Fruit fly (Drosophila melanogaster) Kc167 (cell line): Measurements from ENCODE around the gene CG2865.

Experiments used
- Myc ChIP-seq: fragments of >200 bp; optimal IDR thresholded peaks from 2 replicates; lab custom pipeline; 2017; ENCODE audit warnings: missing external identifiers
- Sin3A ChIP-seq: fragments of >200 bp; optimal IDR thresholded peaks from 2 replicates; lab custom pipeline; 2018; ENCODE audit warnings: missing external identifiers
- h ChIP-seq: fragments of >200 bp; optimal IDR thresholded peaks from 3 replicates; lab custom pipeline; 2018; ENCODE audit warnings: missing external identifiers
- insv ChIP-seq: fragments of >200 bp; optimal IDR thresholded peaks from 3 replicates; lab custom pipeline; 2018; ENCODE audit warnings: missing external identifiers
- psq ChIP-seq: fragments of >200 bp; optimal IDR thresholded peaks from 2 replicates; lab custom pipeline; 2017; ENCODE audit warnings: missing external identifiers
- ttk ChIP-seq: sonication (Bioruptor generic); optimal IDR thresholded peaks from 2 replicates; lab custom pipeline; 2017; ENCODE audit warnings: missing external identifiers

The CG2865 gene

DNA sequence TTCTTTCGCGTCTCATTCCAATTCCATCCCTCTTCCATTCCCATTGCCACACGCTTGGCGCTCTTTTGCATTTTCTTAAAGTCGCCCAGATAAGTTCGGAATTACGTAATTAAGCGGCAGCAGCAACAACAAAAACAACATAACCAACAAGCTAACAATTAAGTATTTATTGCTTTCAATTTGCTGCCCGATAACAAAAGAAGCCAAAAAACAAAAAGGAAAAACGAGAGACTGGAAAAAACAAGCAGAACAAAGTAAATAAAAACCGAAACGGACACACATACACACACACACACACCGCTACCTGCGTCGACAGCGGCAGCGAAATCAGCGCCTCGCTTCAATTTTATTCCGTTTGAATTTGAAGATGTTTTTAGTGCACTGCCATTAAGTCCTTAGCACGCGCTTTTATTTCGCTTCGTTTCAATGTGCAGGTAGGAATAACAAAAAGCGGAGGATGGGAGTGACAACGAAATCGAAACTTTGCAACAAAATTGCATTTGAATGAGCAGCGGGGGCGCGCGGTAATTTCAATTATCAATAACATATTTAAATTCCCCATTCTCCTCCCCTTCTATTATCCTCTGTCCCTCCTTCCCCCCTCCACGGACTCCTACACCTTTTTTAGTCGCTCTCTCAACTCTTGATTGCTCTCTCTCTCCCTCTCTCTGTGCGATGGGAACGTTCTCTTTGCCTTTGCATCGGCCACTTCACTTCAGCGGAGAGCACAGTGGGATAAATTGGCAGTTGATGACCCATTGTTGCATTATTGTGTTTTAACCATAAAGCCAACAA lies 2.4 kb upstream of the CG2865 start, which contains the start of gene Raf:
TSS of gene Raf (plus strand) at position 32 of the 795 bp plus-strand sequence.
- TF ChIP-seq psq (no peak), Myc (lab: Kevin White, UChicago) (no peak), insv (lab: Kevin White, UChicago) (no peak), Sin3A (lab: Kevin White, UChicago) (no peak), h (no peak), ttk (no peak)

DNA sequence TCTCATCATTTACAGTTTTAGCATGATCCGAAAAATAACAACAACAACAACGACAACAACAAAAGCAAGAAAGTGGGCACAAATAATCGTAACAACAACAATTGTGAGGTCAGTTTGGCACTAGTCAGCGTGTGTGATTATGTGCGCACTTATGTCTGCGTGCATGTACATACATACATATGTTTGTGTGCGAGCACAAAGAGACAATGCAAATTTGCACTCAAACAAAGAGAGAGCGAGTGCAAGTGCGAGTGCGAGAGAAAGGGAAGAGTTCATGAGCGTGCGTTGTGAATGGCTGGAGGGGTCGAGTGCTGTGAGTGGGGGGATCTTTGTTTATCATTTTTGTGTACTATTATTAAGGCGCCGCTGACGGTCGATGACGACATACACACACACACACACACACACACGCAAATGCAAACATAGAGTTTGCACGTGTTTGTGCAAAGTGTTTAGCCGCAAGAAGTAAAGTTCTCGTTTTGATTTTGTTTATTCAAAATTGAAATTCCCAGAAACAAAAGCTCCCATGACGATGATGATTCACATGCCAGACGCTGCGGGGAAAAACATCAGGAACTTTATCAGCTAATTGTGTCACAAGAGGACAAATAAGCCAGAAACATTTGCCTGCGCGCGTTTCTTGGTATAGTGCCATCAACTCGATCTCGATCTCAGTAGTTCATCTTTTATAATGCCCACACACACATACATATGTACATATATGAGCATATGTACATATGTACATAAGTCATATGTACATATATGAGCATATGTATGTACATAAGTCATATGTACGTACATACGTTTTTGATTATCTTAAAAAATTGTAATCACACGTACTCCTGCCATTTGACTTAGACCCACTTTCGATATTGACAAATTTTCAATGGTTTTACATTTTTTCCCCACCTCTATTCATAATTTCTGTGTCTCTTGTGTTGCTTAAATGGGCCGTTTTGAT lies 1.5 kb upstream of the CG2865 start:
- TF ChIP-seq ttk, result no peak
- no peak for TF ChIP-seq insv (lab: Kevin White, UChicago)
- TF ChIP-seq h, result no peak
- TF ChIP-seq Sin3A (lab: Kevin White, UChicago), result no peak
- no peak for TF ChIP-seq Myc (lab: Kevin White, UChicago)
- TF ChIP-seq psq, result no peak

DNA sequence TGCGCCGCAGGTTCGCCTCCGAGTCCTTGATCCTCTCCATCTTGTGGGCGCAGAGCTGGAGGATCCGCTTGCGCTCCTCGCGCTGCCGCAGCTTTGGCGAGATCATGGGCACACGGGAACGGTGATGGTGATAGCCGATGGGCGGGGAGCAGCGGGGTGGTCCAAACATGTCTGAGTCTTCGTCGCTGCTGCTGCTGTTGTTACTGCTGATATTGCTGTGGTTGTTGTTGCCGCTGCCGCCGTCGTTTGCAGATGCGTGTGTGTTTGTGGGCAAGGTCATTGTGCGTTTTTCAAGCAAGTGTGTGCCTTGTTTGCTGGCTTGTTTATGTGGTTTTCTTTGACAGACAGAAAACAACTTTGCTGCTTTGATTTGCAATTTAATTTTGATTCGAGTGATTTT lies 801 bp downstream of the CG2865 start:
- TF ChIP-seq h, result no peak
- TF ChIP-seq ttk, result no peak
- TF ChIP-seq Sin3A (lab: Kevin White, UChicago), result no peak
- TF ChIP-seq psq, result no peak
- TF ChIP-seq insv (lab: Kevin White, UChicago), result no peak
- TF ChIP-seq Myc (lab: Kevin White, UChicago), result no peak

DNA sequence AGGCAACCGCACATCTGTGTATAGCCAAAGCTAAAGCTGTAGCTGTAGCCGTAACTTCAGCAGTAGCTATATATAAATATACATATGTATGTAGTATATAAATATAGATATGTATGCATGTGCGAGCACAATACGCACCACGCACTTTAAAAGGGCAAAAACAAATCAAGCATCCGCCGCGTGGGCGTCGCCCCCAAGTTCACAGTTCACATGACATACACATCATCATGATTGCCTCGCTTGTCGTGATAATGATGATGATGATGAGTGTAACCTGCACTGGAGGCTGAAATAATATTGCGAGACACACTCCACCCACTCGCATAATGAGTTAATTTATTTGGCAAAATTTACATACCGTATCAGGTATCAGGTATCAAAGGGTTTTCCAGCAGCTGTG lies 2.2 kb downstream of the CG2865 start:
- TF ChIP-seq ttk (no peak), h (no peak), Myc (lab: Kevin White, UChicago) (no peak), Sin3A (lab: Kevin White, UChicago) (no peak), insv (lab: Kevin White, UChicago) (no peak)

DNA sequence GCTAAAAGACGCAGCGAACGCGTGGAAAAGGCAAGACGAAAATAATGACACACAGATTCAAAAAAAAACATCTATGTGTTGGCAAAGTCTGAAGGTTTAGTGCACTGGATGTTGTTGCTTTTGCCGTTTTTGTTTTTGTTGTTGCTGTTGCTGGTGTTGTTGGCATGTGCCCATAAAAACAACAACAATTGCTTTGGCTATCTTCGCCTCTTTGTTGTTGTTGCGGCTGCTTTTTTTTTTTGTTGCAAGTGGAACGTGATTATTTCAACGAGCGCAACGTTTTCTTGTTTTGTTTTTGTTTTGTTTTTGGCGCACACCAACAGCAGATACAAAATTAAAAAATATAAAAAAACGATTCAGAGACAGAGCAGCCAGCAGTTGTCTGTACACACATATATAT lies 4.1 kb downstream of the CG2865 start:
- no peak for TF ChIP-seq psq
- no peak for TF ChIP-seq insv (lab: Kevin White, UChicago)
- no peak for TF ChIP-seq ttk
- no peak for TF ChIP-seq h
- no peak for TF ChIP-seq Sin3A (lab: Kevin White, UChicago)
- TF ChIP-seq Myc (lab: Kevin White, UChicago), result no peak

DNA sequence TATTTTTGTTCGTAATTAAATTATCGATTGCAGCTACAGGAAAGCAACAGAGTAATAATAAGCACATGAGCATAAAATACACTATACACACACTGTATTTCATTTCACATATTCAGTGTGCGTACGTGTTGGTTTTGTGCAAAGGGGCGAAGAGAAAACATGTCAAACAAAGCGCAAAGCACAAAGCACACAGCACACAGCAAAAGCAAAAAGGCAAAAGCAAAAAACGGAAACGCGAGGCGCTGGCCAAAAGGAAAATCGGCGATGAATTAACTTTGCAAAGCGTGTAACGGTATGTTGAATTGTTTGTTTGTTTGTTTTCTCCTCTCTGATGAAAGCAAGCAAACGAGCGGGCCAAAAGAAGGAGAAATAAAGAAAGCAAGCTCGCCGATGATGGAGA lies 4.9 kb downstream of the CG2865 start:
- TF ChIP-seq Sin3A (lab: Kevin White, UChicago) (no peak), psq (no peak), Myc (lab: Kevin White, UChicago) (no peak), h (no peak), ttk (no peak), insv (lab: Kevin White, UChicago) (no peak)

DNA sequence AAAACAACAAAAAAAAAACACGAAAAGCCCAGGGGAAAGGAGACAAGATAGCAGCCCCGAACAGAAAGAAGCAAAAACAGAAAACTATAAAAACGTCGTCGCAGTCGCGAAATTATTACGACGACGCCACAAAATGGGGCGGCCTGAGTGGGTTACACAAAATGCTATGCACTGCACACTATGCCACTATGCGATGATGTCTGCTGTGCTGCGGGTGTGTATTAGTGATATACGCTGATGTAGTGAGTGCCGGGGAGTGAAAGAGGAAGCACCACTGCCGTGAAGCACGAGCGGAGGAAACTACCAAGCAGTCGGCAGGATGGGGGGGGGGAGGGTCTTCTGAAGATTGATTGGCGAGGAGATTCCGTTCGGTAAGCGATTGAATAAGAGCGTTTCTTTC lies 6.2 kb downstream of the CG2865 start:
- no peak for TF ChIP-seq psq
- no peak for TF ChIP-seq Sin3A (lab: Kevin White, UChicago)
- no peak for TF ChIP-seq Myc (lab: Kevin White, UChicago)
- TF ChIP-seq insv (lab: Kevin White, UChicago), result no peak
- no peak for TF ChIP-seq h
- no peak for TF ChIP-seq ttk

DNA sequence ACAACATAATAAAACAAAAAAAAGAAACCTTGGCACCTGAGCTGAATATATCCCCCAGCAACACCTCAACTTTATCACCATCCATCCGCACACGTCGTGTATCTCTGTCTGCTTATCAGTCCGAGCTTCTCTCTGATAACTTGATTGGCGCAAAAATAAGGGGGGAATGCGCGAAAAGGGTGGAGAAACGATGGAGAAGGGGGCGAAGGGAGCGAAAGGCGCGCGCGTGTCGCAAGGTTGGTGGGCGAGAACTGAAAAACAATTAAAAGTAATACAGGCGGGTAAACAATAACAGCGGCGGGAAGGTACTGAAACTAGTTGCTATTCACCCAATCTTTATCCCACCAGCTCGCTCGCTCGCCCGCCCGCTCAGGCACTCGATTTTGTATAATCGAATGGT lies 7.0 kb downstream of the CG2865 start:
- TF ChIP-seq ttk (no peak), insv (lab: Kevin White, UChicago) (no peak), Myc (lab: Kevin White, UChicago) (no peak), psq (no peak), h (no peak), Sin3A (lab: Kevin White, UChicago) (no peak)

DNA sequence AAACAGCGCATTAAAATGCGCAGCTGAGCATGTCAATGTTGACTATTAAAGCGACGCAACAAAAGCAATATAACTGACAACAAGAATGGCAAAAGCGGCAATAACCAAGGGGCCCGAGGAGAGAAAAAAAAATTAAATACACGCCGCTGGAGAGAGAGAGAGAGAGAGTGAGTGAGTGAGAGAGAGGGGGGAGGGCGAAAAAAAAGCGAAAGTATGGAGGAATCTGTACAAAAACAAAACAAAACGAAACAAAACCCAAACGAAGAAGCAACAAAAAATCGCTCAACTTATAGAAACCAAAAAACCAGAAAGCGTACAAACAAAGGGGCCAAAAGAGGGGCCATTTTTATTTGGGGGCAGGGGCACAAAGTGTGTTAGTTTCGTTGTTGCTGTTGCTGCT lies 9.7 kb downstream of the CG2865 start:
- TF ChIP-seq insv (lab: Kevin White, UChicago) (no peak), Sin3A (lab: Kevin White, UChicago) (no peak), Myc (lab: Kevin White, UChicago) (no peak), h (no peak), ttk (no peak), psq (no peak)

DNA sequence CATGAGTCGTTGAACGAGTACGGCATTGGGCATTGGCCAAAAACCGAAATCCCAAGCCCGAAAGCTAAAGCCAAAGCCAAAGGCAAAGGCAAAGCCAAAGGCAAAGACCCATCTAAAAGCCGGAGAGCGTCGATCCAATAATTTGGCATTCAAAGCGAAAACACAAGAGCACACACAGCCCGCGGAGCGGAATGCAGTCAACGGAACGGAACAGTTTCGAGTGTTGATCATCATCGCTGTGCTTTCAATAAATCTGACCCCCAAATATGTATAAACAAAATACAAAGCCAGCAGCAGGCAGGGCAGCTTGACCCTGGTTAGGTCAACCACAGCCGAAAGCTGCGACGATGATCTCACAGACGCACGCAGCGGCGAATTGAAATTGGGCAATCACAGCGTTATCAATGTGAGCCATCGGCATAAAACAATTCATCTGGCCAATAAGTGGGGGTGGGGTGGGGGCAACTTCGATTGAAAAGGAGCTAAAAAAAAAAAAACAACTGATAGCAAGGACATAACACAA lies 14.4 kb downstream of the CG2865 start:
- TF ChIP-seq h, result no peak
- TF ChIP-seq insv (lab: Kevin White, UChicago), result no peak

DNA sequence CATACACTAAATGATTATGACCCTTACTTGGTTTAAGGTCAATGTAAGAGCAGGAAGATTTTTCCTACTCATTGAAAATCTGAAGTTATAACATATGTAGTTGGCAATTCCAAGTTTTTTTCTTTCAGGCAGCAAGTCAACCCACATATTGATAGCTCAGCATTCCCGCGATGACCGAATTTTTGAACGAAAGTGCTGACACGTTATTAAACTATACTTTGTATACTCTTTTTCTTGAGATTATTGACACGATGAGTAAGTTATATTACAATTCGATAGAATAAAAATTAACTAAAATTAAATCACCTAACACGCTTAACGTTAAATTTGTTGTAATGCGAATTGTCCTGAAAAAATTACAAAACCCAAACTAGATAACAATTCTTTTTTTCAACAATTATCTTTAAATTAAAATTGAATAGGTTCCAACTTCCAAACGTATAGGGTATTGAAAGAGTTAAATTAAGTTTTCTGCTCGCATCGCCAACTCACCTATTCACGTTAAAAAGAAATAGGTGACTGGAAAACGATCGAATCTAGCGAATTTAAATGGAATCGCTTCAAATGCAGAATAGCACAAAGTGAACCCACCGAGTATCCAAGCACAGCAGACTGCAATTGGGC lies 17.9 kb downstream of the CG2865 start, which contains the start of gene Vml:
TSS of gene Vml (plus strand) at position 574 of the 624 bp plus-strand sequence.
- no peak for TF ChIP-seq psq
- no peak for TF ChIP-seq insv (lab: Kevin White, UChicago)
- no peak for TF ChIP-seq ttk
- no peak for TF ChIP-seq Sin3A (lab: Kevin White, UChicago)
- no peak for TF ChIP-seq h
- TF ChIP-seq Myc (lab: Kevin White, UChicago), result no peak

DNA sequence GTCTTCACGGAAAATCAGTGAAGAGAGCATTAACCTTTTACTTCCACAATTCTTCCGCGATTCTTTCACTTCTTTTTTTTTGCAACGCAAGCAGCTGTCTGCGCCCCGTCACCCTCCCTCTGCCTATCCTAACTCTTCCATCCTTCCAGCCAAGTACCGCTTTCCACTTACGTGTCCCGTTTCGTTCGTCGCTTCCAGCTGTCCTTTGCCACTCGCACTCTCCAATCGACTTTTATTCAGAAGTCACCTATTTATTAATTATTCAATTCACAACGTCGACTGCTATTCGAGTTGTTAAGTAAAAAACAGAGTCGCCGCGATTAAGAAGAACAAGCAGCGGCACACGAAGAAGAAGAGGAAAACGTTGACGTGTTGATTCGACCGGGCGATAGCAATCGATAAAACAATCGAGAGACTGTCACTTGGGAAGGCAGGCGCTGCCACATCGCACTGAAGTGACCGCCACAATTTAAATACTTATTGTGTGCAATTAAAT lies 18.5 kb downstream of the CG2865 start, which contains the start of gene Grp170:
TSS of gene Grp170 (minus strand) at position 365 of the 496 bp plus-strand sequence.
- no peak for TF ChIP-seq Myc (lab: Kevin White, UChicago)
- no peak for TF ChIP-seq psq
- no peak for TF ChIP-seq insv (lab: Kevin White, UChicago)
- TF ChIP-seq ttk, result no peak
- TF ChIP-seq Sin3A (lab: Kevin White, UChicago), result no peak
- no peak for TF ChIP-seq h
